Fruit fly (Drosophila melanogaster) whole organism, wandering third instar larva: ENCODE results near the gene CG4115.

ENCODE experiments used
- CG32264 ChIP-seq: fragments of 200-800 bp; sonication (Bioruptor generic); optimal IDR thresholded peaks from 2 replicates; lab custom pipeline; 2016; ENCODE audit warnings: missing biosample characterization, missing genetic modification characterization
- Dfd ChIP-seq: fragments of >200 bp; optimal IDR thresholded peaks from 2 replicates; lab custom pipeline; 2017; ENCODE audit warnings: missing biosample characterization, missing genetic modification characterization
- Hr78 ChIP-seq: fragments of >200 bp; optimal IDR thresholded peaks from 2 replicates; lab custom pipeline; 2017; ENCODE audit warnings: missing biosample characterization, missing genetic modification characterization
- Mio ChIP-seq: sonication (Bioruptor generic); optimal IDR thresholded peaks from 2 replicates; lab custom pipeline; 2016; ENCODE audit warnings: missing biosample characterization, missing genetic modification characterization
- N ChIP-seq: fragments of >200 bp; optimal IDR thresholded peaks from 2 replicates; lab custom pipeline; 2018; ENCODE audit warnings: missing biosample characterization, missing external identifiers, missing genetic modification characterization
- OdsH ChIP-seq: fragments of 200-800 bp; sonication (Bioruptor generic); optimal IDR thresholded peaks from 2 replicates; lab custom pipeline; 2016; ENCODE audit warnings: missing biosample characterization, mild to moderate bottlenecking, missing genetic modification characterization
- Rel ChIP-seq, 2 experiments: fragments of 200-800 bp; sonication (Bioruptor generic) in 1 of 2; optimal IDR thresholded peaks; 2 replicates in 1 of 2; 3 replicates in 1 of 2; lab custom pipeline; 2016 to 2019; ENCODE audit warnings: mild to moderate bottlenecking in 2 of 2, missing biosample characterization in 2 of 2, missing genetic modification characterization in 2 of 2, moderate library complexity in 1 of 2
- br ChIP-seq: fragments of 200-800 bp; sonication (Bioruptor generic); optimal IDR thresholded peaks from 2 replicates; lab custom pipeline; 2016; ENCODE audit warnings: missing biosample characterization, missing genetic modification characterization
- foxo ChIP-seq, 2 experiments: fragments of 200-800 bp; sonication (Bioruptor generic); optimal IDR thresholded peaks; 2 replicates in 1 of 2; 3 replicates in 1 of 2; lab custom pipeline; 2016 to 2017; ENCODE audit warnings: missing biosample characterization in 2 of 2, missing genetic modification characterization in 2 of 2
- lola ChIP-seq: fragments of >200 bp; optimal IDR thresholded peaks from 2 replicates; lab custom pipeline; 2017; ENCODE audit warnings: missing biosample characterization, missing genetic modification characterization
- psq ChIP-seq: fragments of 200-800 bp; sonication (Bioruptor generic); optimal IDR thresholded peaks from 3 replicates; lab custom pipeline; 2017; ENCODE audit warnings: missing biosample characterization, mild to moderate bottlenecking, missing genetic modification characterization, moderate library complexity
- usp ChIP-seq: fragments of >200 bp; optimal IDR thresholded peaks from 2 replicates; lab custom pipeline; 2017; ENCODE audit warnings: missing biosample characterization, missing genetic modification characterization

dm6 chr3R:12350497-12350896 lies 9.3 kb upstream of the CG4115 start, which contains the start of gene CG10038:
- no peak for TF ChIP-seq OdsH (GFP tag; lab: Kevin White, UChicago)
- TF ChIP-seq br (GFP tag; lab: Kevin White, UChicago) = no peak
- no peak for TF ChIP-seq lola (GFP tag; lab: Kevin White, UChicago)
- TF ChIP-seq Hr78 = no peak
- no peak for TF ChIP-seq CG32264
- TF ChIP-seq usp = no peak
- no peak for TF ChIP-seq Dfd
- TF ChIP-seq Rel (GFP tag; optimal IDR thresholded peaks at IDR 0.05; lab: Kevin White, UChicago) = no peak
- peak; percentile 99 for TF ChIP-seq Rel (tag; optimal IDR thresholded peaks at IDR 0.05; lab: Kevin White, UChicago)
- no peak for TF ChIP-seq Mio (GFP tag; lab: Kevin White, UChicago)
- TF ChIP-seq N = no peak
- TF ChIP-seq foxo (GFP tag; optimal IDR thresholded peaks at IDR 0.05; lab: Kevin White, UChicago) = peak in 1 of 2 experiments; percentile 54
- TF ChIP-seq psq (GFP tag; lab: Kevin White, UChicago) = no peak
